Fruit fly (Drosophila melanogaster) whole organism, prepupa: Measurements from ENCODE around the gene yellow-k.

Experiments used
- CG10631 ChIP-seq: fragments of 200-800 bp; sonication (Bioruptor generic); optimal IDR thresholded peaks from 2 replicates; lab custom pipeline; 2016; ENCODE audit warnings: missing biosample characterization, missing genetic modification characterization
- CG10669 ChIP-seq: fragments of 200-800 bp; sonication (Bioruptor generic); optimal IDR thresholded peaks from 3 replicates; lab custom pipeline; 2018; ENCODE audit warnings: missing biosample characterization, mild to moderate bottlenecking, missing genetic modification characterization, moderate library complexity
- CG11294 ChIP-seq: fragments of 200-800 bp; sonication (Bioruptor generic); IDR thresholded peaks from 2 replicates; pipeline ENCODE4 v1.3.6; 2022; ENCODE audit warnings: missing biosample characterization, missing genetic modification characterization
- CG16779 ChIP-seq: fragments of 200-800 bp; sonication (Bioruptor generic); optimal IDR thresholded peaks from 3 replicates; lab custom pipeline; 2017; ENCODE audit warnings: missing biosample characterization, mild to moderate bottlenecking, missing genetic modification characterization
- CG31627 ChIP-seq: fragments of 200-800 bp; sonication (Bioruptor generic); optimal IDR thresholded peaks from 3 replicates; lab custom pipeline; 2016; ENCODE audit warnings: missing biosample characterization, missing genetic modification characterization
- CG34406 ChIP-seq: fragments of 200-800 bp; sonication (Bioruptor generic); optimal IDR thresholded peaks from 3 replicates; lab custom pipeline; 2016; ENCODE audit warnings: missing biosample characterization, missing genetic modification characterization
- CG6163 ChIP-seq: fragments of 200-800 bp; sonication (Bioruptor generic); IDR thresholded peaks from 3 replicates; pipeline ENCODE4 v1.3.6; 2022; ENCODE audit warnings: missing biosample characterization, missing genetic modification characterization
- CG6276 ChIP-seq: fragments of 200-800 bp; sonication (Bioruptor generic); optimal IDR thresholded peaks from 2 replicates; lab custom pipeline; 2017; ENCODE audit warnings: missing biosample characterization, mild to moderate bottlenecking, missing genetic modification characterization
- CG6792 ChIP-seq: fragments of 200-800 bp; sonication (Bioruptor generic); optimal IDR thresholded peaks from 3 replicates; lab custom pipeline; 2016; ENCODE audit warnings: missing biosample characterization, missing genetic modification characterization
- CG6808 ChIP-seq: fragments of 200-800 bp; sonication (Bioruptor generic); optimal IDR thresholded peaks from 3 replicates; lab custom pipeline; 2017; ENCODE audit warnings: missing biosample characterization, missing genetic modification characterization, mild to moderate bottlenecking, moderate library complexity, missing genetic modification reagents
- CG6854 ChIP-seq: fragments of 200-800 bp; sonication (Bioruptor generic); optimal IDR thresholded peaks from 2 replicates; lab custom pipeline; 2017; ENCODE audit warnings: missing biosample characterization, mild to moderate bottlenecking, missing genetic modification characterization
- CG7368 ChIP-seq: fragments of 200-800 bp; sonication (Bioruptor generic); optimal IDR thresholded peaks from 3 replicates; lab custom pipeline; 2016; ENCODE audit warnings: missing biosample characterization, missing genetic modification characterization
- CG8632 ChIP-seq: fragments of 200-800 bp; sonication (Bioruptor generic); optimal IDR thresholded peaks from 3 replicates; lab custom pipeline; 2016; ENCODE audit warnings: missing biosample characterization, missing genetic modification characterization
- CG9139 ChIP-seq: fragments of 200-800 bp; sonication (Bioruptor generic); optimal IDR thresholded peaks from 3 replicates; lab custom pipeline; 2017; ENCODE audit warnings: missing biosample characterization, mild to moderate bottlenecking, missing genetic modification characterization
- Eip78C ChIP-seq: fragments of 200-800 bp; sonication (Bioruptor generic); peaks from one replicate; lab custom pipeline; 2016; ENCODE audit warnings: missing biosample characterization, missing genetic modification characterization
- Eip93F ChIP-seq: fragments of 200-800 bp; sonication (Bioruptor generic); optimal IDR thresholded peaks from 2 replicates; lab custom pipeline; 2016; ENCODE audit warnings: missing biosample characterization, mild to moderate bottlenecking, missing genetic modification characterization
- Ets96B ChIP-seq: fragments of 200-800 bp; optimal IDR thresholded peaks from 2 replicates; lab custom pipeline; 2019; ENCODE audit warnings: missing biosample characterization, mild to moderate bottlenecking, missing genetic modification characterization, moderate library complexity
- Hr39 ChIP-seq: fragments of 200-800 bp; sonication (Bioruptor generic); optimal IDR thresholded peaks from 2 replicates; lab custom pipeline; 2016; ENCODE audit warnings: missing biosample characterization, missing genetic modification characterization
- Lpt ChIP-seq: fragments of 200-800 bp; sonication (Bioruptor generic); optimal IDR thresholded peaks from 3 replicates; lab custom pipeline; 2016; ENCODE audit warnings: missing biosample characterization, missing genetic modification characterization
- Sox102F ChIP-seq: fragments of 200-800 bp; sonication (Bioruptor generic); optimal IDR thresholded peaks from 2 replicates; lab custom pipeline; 2016; ENCODE audit warnings: missing biosample characterization, mild to moderate bottlenecking, missing genetic modification characterization
- acj6 ChIP-seq: fragments of 200-800 bp; sonication (Bioruptor generic); optimal IDR thresholded peaks from 3 replicates; lab custom pipeline; 2016; ENCODE audit warnings: missing biosample characterization, missing genetic modification characterization
- cyc ChIP-seq: fragments of 200-800 bp; sonication (Bioruptor generic); optimal IDR thresholded peaks from 3 replicates; lab custom pipeline; 2016; ENCODE audit warnings: missing biosample characterization, missing genetic modification characterization
- dsx ChIP-seq: fragments of 200-800 bp; optimal IDR thresholded peaks from 3 replicates; lab custom pipeline; 2019; ENCODE audit warnings: missing biosample characterization, mild to moderate bottlenecking, missing genetic modification characterization, moderate library complexity; ENCODE audit not compliant: poor library complexity, severe bottlenecking
- esn ChIP-seq: fragments of 200-800 bp; sonication (Bioruptor generic); optimal IDR thresholded peaks from 2 replicates; lab custom pipeline; 2016; ENCODE audit warnings: missing biosample characterization, mild to moderate bottlenecking, missing genetic modification characterization, moderate library complexity
- fd59A ChIP-seq: fragments of 200-800 bp; sonication (Bioruptor generic); optimal IDR thresholded peaks from 2 replicates; lab custom pipeline; 2017; ENCODE audit warnings: missing biosample characterization, mild to moderate bottlenecking, missing genetic modification characterization, missing genetic modification reagents
- fkh ChIP-seq: fragments of 200-800 bp; sonication (Bioruptor generic); optimal IDR thresholded peaks from 3 replicates; lab custom pipeline; 2017; ENCODE audit warnings: missing biosample characterization, mild to moderate bottlenecking, missing genetic modification characterization, moderate library complexity
- net ChIP-seq: fragments of 200-800 bp; sonication (Bioruptor generic); optimal IDR thresholded peaks from 3 replicates; lab custom pipeline; 2016; ENCODE audit warnings: missing biosample characterization, missing genetic modification characterization
- salr ChIP-seq, 2 experiments: fragments of 200-800 bp; sonication (Bioruptor generic); optimal IDR thresholded peaks; 3 replicates each; lab custom pipeline; 2016 to 2018; ENCODE audit warnings: missing biosample characterization in 2 of 2, missing genetic modification characterization in 2 of 2, mild to moderate bottlenecking in 1 of 2
- svp ChIP-seq: fragments of 200-800 bp; sonication (Bioruptor generic); peaks from one replicate; lab custom pipeline; 2016; ENCODE audit warnings: missing biosample characterization, missing genetic modification characterization
- vri ChIP-seq: fragments of 200-800 bp; sonication (Bioruptor generic); optimal IDR thresholded peaks from 3 replicates; lab custom pipeline; 2016; ENCODE audit warnings: missing biosample characterization, mild to moderate bottlenecking, missing genetic modification characterization

The yellow-k gene

dm6 chr3L:15566484-15566955 is 46.1 kb downstream of the yellow-k start (continued):
- TF ChIP-seq vri (GFP tag; lab: Kevin White, UChicago) = peak; percentile 71
- no peak for TF ChIP-seq fd59A (GFP tag; lab: Kevin White, UChicago)
- TF ChIP-seq CG31627 (GFP tag; lab: Kevin White, UChicago) = no peak
- TF ChIP-seq CG8632 (GFP tag; lab: Kevin White, UChicago) = no peak
- TF ChIP-seq Sox102F (GFP tag; lab: Kevin White, UChicago) = no peak
- TF ChIP-seq CG6792 = no peak
- no peak for TF ChIP-seq CG6276
- peak; percentile 38 for TF ChIP-seq CG34406
- no peak for TF ChIP-seq net (GFP tag; lab: Kevin White, UChicago)
- TF ChIP-seq CG10631 (GFP tag; lab: Kevin White, UChicago) = no peak
- TF ChIP-seq cyc (GFP tag; lab: Kevin White, UChicago) = no peak
- no peak for TF ChIP-seq Lpt (GFP tag; lab: Kevin White, UChicago)
- no peak for TF ChIP-seq CG11294 (GFP tag; lab: Robert Waterston, UW)
- no peak for TF ChIP-seq Eip93F (GFP tag; lab: Kevin White, UChicago)
- no peak for TF ChIP-seq acj6 (GFP tag; lab: Kevin White, UChicago)
- TF ChIP-seq salr (GFP tag; optimal IDR thresholded peaks at IDR 0.05; lab: Kevin White, UChicago) = no peak
- no peak for TF ChIP-seq CG9139 (GFP tag; lab: Kevin White, UChicago)
- TF ChIP-seq Eip78C (GFP tag; lab: Kevin White, UChicago) = peak; percentile 84
- TF ChIP-seq CG10669 (GFP tag; lab: Kevin White, UChicago) = no peak
- TF ChIP-seq dsx (GFP tag; lab: Kevin White, UChicago) = no peak
- no peak for TF ChIP-seq Ets96B
- TF ChIP-seq CG7368 (GFP tag; lab: Kevin White, UChicago) = no peak
- TF ChIP-seq Hr39 (GFP tag; lab: Kevin White, UChicago) = no peak
- TF ChIP-seq esn = peak; percentile 6
- peak; percentile 51 for TF ChIP-seq CG16779
- TF ChIP-seq CG6854 (GFP tag; lab: Kevin White, UChicago) = peak; percentile 13
- peak; percentile 100 for TF ChIP-seq fkh (GFP tag; lab: Kevin White, UChicago)
- no peak for TF ChIP-seq CG6808 (GFP tag; lab: Kevin White, UChicago)

DNA sequence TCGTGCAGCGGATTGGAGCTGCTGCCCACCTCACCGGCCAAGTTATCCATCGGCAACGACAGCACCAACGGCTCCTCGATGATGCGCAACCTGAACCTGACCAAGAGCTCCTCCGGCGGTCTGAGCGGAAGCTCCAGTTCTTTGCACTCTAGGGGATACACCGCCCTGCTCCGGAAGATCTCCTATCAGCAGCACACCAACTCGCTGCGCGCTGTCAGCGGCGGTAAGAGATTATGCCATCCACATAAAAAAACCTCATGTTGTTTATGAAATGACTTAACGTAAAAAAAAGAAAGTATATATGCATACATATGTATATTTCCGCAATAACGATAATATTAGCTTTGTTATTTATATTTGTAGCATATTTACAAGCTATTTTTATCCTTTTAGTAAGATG is 48.3 kb downstream of the yellow-k start:
- TF ChIP-seq svp (GFP tag; lab: Kevin White, UChicago) (peak; percentile 84), CG6163 (GFP tag; lab: Robert Waterston, UW) (no peak)

- TF ChIP-seq svp (GFP tag; lab: Kevin White, UChicago) (peak; percentile 94), cyc (GFP tag; lab: Kevin White, UChicago) (no peak)
Measured at dm6 chr3L:15570571-15570970, 50.2 kb downstream of the yellow-k start.
